Worm (Caenorhabditis elegans): ENCODE measurements around the gene W10G6.6.

DNA sequence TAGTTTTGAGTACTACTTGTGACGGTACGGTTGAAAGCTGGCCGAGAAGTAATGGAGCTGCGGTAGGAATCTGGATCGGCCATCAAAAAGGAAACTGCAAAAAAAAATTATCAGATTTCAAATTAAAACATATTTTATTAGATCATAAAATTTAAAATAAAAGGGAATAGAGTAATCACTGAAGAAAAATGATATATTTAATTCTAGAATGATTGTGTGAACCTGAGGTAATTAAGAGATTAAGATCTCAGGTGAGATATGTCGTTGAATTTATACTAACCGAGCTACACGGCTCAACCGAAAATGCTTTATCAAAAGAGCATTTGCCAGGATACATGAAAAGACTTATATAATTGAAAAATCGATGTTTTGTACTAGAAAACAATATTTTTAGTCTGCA is 19.4 kb upstream of the W10G6.6 start, which contains the start of gene ifa-3:
- TF ChIP-seq ama-1 (optimal IDR thresholded peaks at IDR 0.05) (no peak), flt-1 (GFP tag; IDR thresholded peaks at IDR 0.05) (no peak), aly-1 (tag; optimal IDR thresholded peaks at IDR 0.05) (no peak), tbx-37 (GFP tag; conservative IDR thresholded peaks at IDR 0.05) (no peak), sea-1 (GFP tag; conservative IDR thresholded peaks at IDR 0.05) (no peak), ceh-36 (tag; optimal IDR thresholded peaks at IDR 0.05) (no peak), ets-7 (tag; optimal IDR thresholded peaks at IDR 0.05) (no peak), tbx-11 (GFP tag; IDR thresholded peaks at IDR 0.05) (no peak), ceh-13 (GFP tag; optimal IDR thresholded peaks at IDR 0.05) (no peak), scrt-1 (GFP tag; IDR thresholded peaks at IDR 0.05) (no peak)
